Worm (Caenorhabditis elegans) whole organism, midembryonic: ENCODE results near the gene Y54G9A.7.

Experiments
- T22C8.4 ChIP-seq: fragments of 200-800 bp; sonication (Bioruptor generic); IDR thresholded peaks from 2 replicates; pipeline ENCODE4 v1.3.6; 2022; ENCODE audit warnings: missing genetic modification characterization, missing compliant biosample characterization
- cog-1 ChIP-seq: sonication (generic microtip); optimal IDR thresholded peaks from 2 replicates; lab custom pipeline; 2016; ENCODE audit warnings: missing genetic modification characterization, missing compliant biosample characterization
- flt-1 ChIP-seq: fragments of 200-800 bp; sonication (Bioruptor generic); IDR thresholded peaks from 2 replicates; pipeline ENCODE4 v1.3.6; 2022; ENCODE audit warnings: missing genetic modification characterization, missing compliant biosample characterization
- klf-2 ChIP-seq: fragments of 200-800 bp; sonication (Bioruptor generic); conservative IDR thresholded peaks from 2 replicates; pipeline ENCODE4 v1.3.6; 2022; ENCODE audit warnings: missing genetic modification reagents, missing genetic modification characterization, missing compliant biosample characterization
- med-1 ChIP-seq: sonication (generic microtip); optimal IDR thresholded peaks from 2 replicates; lab custom pipeline; 2017; ENCODE audit warnings: missing genetic modification characterization, mild to moderate bottlenecking, missing compliant biosample characterization, antibody characterized with exemption, missing genetic modification reagents; ENCODE audit not compliant: insufficient read depth
- ref-1 ChIP-seq: fragments of 200-800 bp; sonication (Bioruptor generic); conservative IDR thresholded peaks from 2 replicates; pipeline ENCODE4 v1.3.6; 2022; ENCODE audit warnings: missing genetic modification reagents, missing genetic modification characterization, missing compliant biosample characterization
- tab-1 ChIP-seq: fragments of 200-800 bp; sonication (Bioruptor generic); IDR thresholded peaks from 2 replicates; pipeline ENCODE4 v1.3.6; 2022; ENCODE audit warnings: missing genetic modification characterization, missing compliant biosample characterization

DNA sequence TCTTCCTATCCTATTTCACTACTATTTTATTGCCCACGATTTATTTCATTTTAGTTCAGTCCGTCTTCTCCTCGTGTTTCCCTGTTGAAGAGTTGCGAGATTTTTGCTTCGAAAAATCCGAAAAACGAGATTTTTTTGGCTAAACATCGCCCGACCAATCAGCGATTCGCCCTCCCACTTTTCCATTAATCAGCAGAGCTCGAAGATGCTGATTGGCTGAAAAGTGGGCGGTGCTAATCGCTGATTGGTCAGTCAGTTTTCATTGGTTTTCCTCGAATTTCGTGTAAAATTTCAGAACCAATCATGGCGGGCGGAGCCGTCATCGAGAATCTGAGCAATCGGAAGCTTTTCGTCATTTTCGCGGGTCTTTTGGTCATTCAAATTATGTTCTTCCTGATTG lies 15.8 kb upstream of the Y54G9A.7 start, which contains the start of gene mig-14:
- TF ChIP-seq flt-1 (GFP tag; lab: Robert Waterston, UW) = no peak
- no peak for TF ChIP-seq klf-2
- TF ChIP-seq cog-1 (tag; lab: Kevin White, UChicago) = no peak
- TF ChIP-seq T22C8.4 (GFP tag; lab: Robert Waterston, UW) = no peak
- TF ChIP-seq med-1 (GFP tag; lab: Kevin White, UChicago) = no peak
- no peak for TF ChIP-seq tab-1
- no peak for TF ChIP-seq ref-1 (GFP tag; lab: Robert Waterston, UW)
